Fruit fly (Drosophila melanogaster): ENCODE data around the gene CG15211.

Gene CG15211

dm6 chrX:10802457-10803378 lies 30.4 kb downstream of the CG15211 start (continued):
- TF ChIP-seq Lim3 (GFP tag; IDR thresholded peaks at IDR 0.05) (no peak), CG31224 (GFP tag; IDR thresholded peaks at IDR 0.05) (no peak), Drgx (GFP tag; IDR thresholded peaks at IDR 0.05) (peak; percentile 22; the same call in 1 of the 2 replicates), CG12104 (GFP tag; optimal IDR thresholded peaks at IDR 0.05) (no peak), CG14441 (GFP tag; IDR thresholded peaks at IDR 0.05) (peak; percentile 42; the same call in 1 of the 2 replicates), zen2 (GFP tag; IDR thresholded peaks at IDR 0.05; ENCODE audit: partially characterized antibody) (no peak), rib (GFP tag; IDR thresholded peaks at IDR 0.05) (no peak), jing (GFP tag; optimal IDR thresholded peaks at IDR 0.05) (no peak), CG12659 (GFP tag; optimal IDR thresholded peaks at IDR 0.05) (peak; percentile 66), CG10321 (GFP tag; IDR thresholded peaks at IDR 0.05) (no peak), fru (optimal IDR thresholded peaks at IDR 0.05) (no peak), CG3065 (GFP tag; optimal IDR thresholded peaks at IDR 0.05) (peak; percentile 30), phol (tag; optimal IDR thresholded peaks at IDR 0.05) (peak; percentile 83), Mrtf (GFP tag; IDR thresholded peaks at IDR 0.05) (no peak; the same call in 2 of the 3 replicates), CG9932 (GFP tag; IDR thresholded peaks at IDR 0.05) (no peak), CG14050 (GFP tag; IDR thresholded peaks at IDR 0.05) (peak; percentile 36; the same call in 1 of the 3 replicates), CG8359 (GFP tag; optimal IDR thresholded peaks at IDR 0.05; ENCODE audit: borderline replicate concordance) (peak; percentile 50), CG14014 (GFP tag; IDR thresholded peaks at IDR 0.05) (peak; percentile 36; the same call in 1 of the 2 replicates), Pdp1 (GFP tag; optimal IDR thresholded peaks at IDR 0.05) (peak in 1 of 2 experiments; percentile 27), danr (GFP tag; IDR thresholded peaks at IDR 0.05) (0 out of 2 replicates have a peak, but pooled peaks have one; percentile 12), CG3726 (GFP tag; IDR thresholded peaks at IDR 0.05) (no peak), bigmax (GFP tag; optimal IDR thresholded peaks at IDR 0.05) (no peak), CG10979 (tag; optimal IDR thresholded peaks at IDR 0.05) (peak; percentile 79), CG18619 (GFP tag; optimal IDR thresholded peaks at IDR 0.05) (peak; percentile 59), dan (GFP tag; IDR thresholded peaks at IDR 0.05) (no peak), CkIIα-i1 (GFP tag; IDR thresholded peaks at IDR 0.05) (no peak), CG12769 (tag; optimal IDR thresholded peaks at IDR 0.05) (no peak), abd-A (tag; optimal IDR thresholded peaks at IDR 0.05) (no peak), fd96Cb (tag; optimal IDR thresholded peaks at IDR 0.05) (peak; percentile 69), CG10209 (GFP tag; optimal IDR thresholded peaks at IDR 0.05) (peak; percentile 68), Sin3A (optimal IDR thresholded peaks at IDR 0.05) (no peak), tin (GFP tag; optimal IDR thresholded peaks at IDR 0.05) (peak; percentile 24), CG11398 (GFP tag; optimal IDR thresholded peaks at IDR 0.05) (no peak), gem (tag; optimal IDR thresholded peaks at IDR 0.05) (peak; percentile 87), lmd (GFP tag; IDR thresholded peaks at IDR 0.05) (peak; percentile 59; the same call in 1 of the 2 replicates), CG7963 (GFP tag; IDR thresholded peaks at IDR 0.05; ENCODE audit: partially characterized antibody) (no peak), CG6683 (GFP tag; optimal IDR thresholded peaks at IDR 0.05) (peak; percentile 25), esg (GFP tag; conservative IDR thresholded peaks at IDR 0.05) (no peak; the same call in 1 of the 2 replicates), CG8924 (tag; optimal IDR thresholded peaks at IDR 0.05) (peak; percentile 79), ems (GFP tag; optimal IDR thresholded peaks at IDR 0.05) (no peak), CG6791 (GFP tag; IDR thresholded peaks at IDR 0.05; ENCODE audit: partially characterized antibody) (no peak), sens (GFP tag) (peak; percentile 86), HmgD (GFP tag; optimal IDR thresholded peaks at IDR 0.05) (no peak), CG11560 (tag; IDR thresholded peaks at IDR 0.05) (no peak), CG10267 (tag; optimal IDR thresholded peaks at IDR 0.05) (peak; percentile 69), bbx (GFP tag; IDR thresholded peaks at IDR 0.05; ENCODE audit: partially characterized antibody) (no peak), CG1832 (GFP tag; optimal IDR thresholded peaks at IDR 0.05) (no peak), nau (GFP tag; optimal IDR thresholded peaks at IDR 0.05) (no peak), Vsx1 (GFP tag; optimal IDR thresholded peaks at IDR 0.05) (peak; percentile 25)
